Worm (Caenorhabditis elegans): ENCODE measurements around the gene F56C9.3.

DNA sequence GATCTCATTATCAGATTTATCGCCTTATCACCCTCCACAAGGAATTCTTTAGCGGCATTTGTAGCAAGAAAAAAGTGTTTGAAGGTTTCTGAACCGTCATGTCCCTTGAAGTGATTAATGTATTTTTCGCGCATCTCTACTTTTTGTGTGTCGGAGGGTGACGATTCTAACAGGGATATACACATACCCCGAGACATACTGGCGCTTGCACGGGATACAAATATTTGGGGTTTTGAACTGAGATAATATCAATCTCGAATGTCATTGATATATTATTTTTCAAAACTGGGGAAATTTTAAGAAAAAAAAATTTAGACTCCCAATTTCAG lies 5.5 kb upstream of the F56C9.3 start:
- TF ChIP-seq lin-11 (tag; optimal IDR thresholded peaks at IDR 0.05) (no peak), pha-4 (tag; optimal IDR thresholded peaks at IDR 0.05) (no peak)

Data from whole organism, late embryonic.